Fruit fly (Drosophila melanogaster): ENCODE measurements around the gene cdm.

cdm gene

dm6 chr3R:18199177-18199884, 16.1 kb upstream of the cdm start, which contains the start of the genes Ssdp and CG7985 (continued):
- TF ChIP-seq nmo (GFP tag; optimal IDR thresholded peaks at IDR 0.05) (peak; percentile 44), CG10147 (GFP tag; optimal IDR thresholded peaks at IDR 0.05) (peak; percentile 12), CG2116 (GFP tag; optimal IDR thresholded peaks at IDR 0.05) (peak; percentile 71), CG1603 (tag; optimal IDR thresholded peaks at IDR 0.05) (peak; percentile 27), CG12299 (tag; optimal IDR thresholded peaks at IDR 0.05) (no peak), Lpt (GFP tag; optimal IDR thresholded peaks at IDR 0.05) (no peak), Mes4 (GFP tag; optimal IDR thresholded peaks at IDR 0.05) (no peak), CG4854 (GFP tag; optimal IDR thresholded peaks at IDR 0.05) (peak; percentile 46), Sin3A (optimal IDR thresholded peaks at IDR 0.05) (peak; percentile 91), CG10543 (GFP tag; optimal IDR thresholded peaks at IDR 0.05) (no peak), D (optimal IDR thresholded peaks at IDR 0.05) (no peak), D (GFP tag; optimal IDR thresholded peaks at IDR 0.05) (no peak), Abd-B (GFP tag; optimal IDR thresholded peaks at IDR 0.05) (peak; percentile 49), Fer1 (GFP tag; optimal IDR thresholded peaks at IDR 0.05) (no peak), CG11504 (tag; optimal IDR thresholded peaks at IDR 0.05) (no peak), CG3726 (GFP tag; IDR thresholded peaks at IDR 0.05) (no peak), CG34422 (GFP tag; IDR thresholded peaks at IDR 0.05) (no peak), Dref (GFP tag; IDR thresholded peaks at IDR 0.05) (no peak), HLH3B (GFP tag; IDR thresholded peaks at IDR 0.05) (no peak), CG17359 (tag; optimal IDR thresholded peaks at IDR 0.05) (no peak), pzg (GFP tag; optimal IDR thresholded peaks at IDR 0.05) (peak; percentile 87), CG11456 (GFP tag; IDR thresholded peaks at IDR 0.05) (no peak), crol (GFP tag; IDR thresholded peaks at IDR 0.05) (no peak), D19A (tag; optimal IDR thresholded peaks at IDR 0.05) (no peak), YL-1 (GFP tag; optimal IDR thresholded peaks at IDR 0.05) (peak; percentile 42), Tbp (GFP tag; optimal IDR thresholded peaks at IDR 0.05) (no peak), CrebB (tag; optimal IDR thresholded peaks at IDR 0.05) (no peak), Opbp (GFP tag; IDR thresholded peaks at IDR 0.05; ENCODE audit: partially characterized antibody) (no peak), CG18476 (GFP tag; optimal IDR thresholded peaks at IDR 0.05) (no peak), CG14050 (GFP tag; IDR thresholded peaks at IDR 0.05) (no peak), CG17385 (GFP tag; optimal IDR thresholded peaks at IDR 0.05) (peak; percentile 97), hb (GFP tag; IDR thresholded peaks at IDR 0.05; ENCODE audit: partially characterized antibody) (no peak), CG33213 (GFP tag; optimal IDR thresholded peaks at IDR 0.05) (peak; percentile 20), CG11093 (GFP tag; IDR thresholded peaks at IDR 0.05) (no peak), gfzf (GFP tag; optimal IDR thresholded peaks at IDR 0.05) (peak; percentile 81), Hsf (GFP tag; optimal IDR thresholded peaks at IDR 0.05) (peak; percentile 11), Max (GFP tag; optimal IDR thresholded peaks at IDR 0.05) (peak; percentile 24), CG8478 (optimal IDR thresholded peaks at IDR 0.05) (no peak), MESR4 (GFP tag; optimal IDR thresholded peaks at IDR 0.05) (peak; percentile 80), ATbp (GFP tag; optimal IDR thresholded peaks at IDR 0.05) (no peak), dpn (GFP tag; optimal IDR thresholded peaks at IDR 0.05) (no peak), psq (GFP tag; optimal IDR thresholded peaks at IDR 0.05) (peak; percentile 92), CG7928 (GFP tag; optimal IDR thresholded peaks at IDR 0.05) (peak; percentile 8), CoRest (tag; optimal IDR thresholded peaks at IDR 0.05) (peak; percentile 46), BEAF-32 (GFP tag; optimal IDR thresholded peaks at IDR 0.05) (peak; percentile 66), Xbp1 (GFP tag; optimal IDR thresholded peaks at IDR 0.05) (peak; percentile 3)
